Worm (Caenorhabditis elegans) whole organism, L3 larva: Measurements from ENCODE around the gene F49E12.8.

Source experiments
- aly-2 ChIP-seq: fragments of 150-350 bp; optimal IDR thresholded peaks from 2 replicates; lab custom pipeline; 2014; ENCODE audit warnings: missing biosample characterization, missing genetic modification characterization
- ceh-16 ChIP-seq: sonication (generic microtip); optimal IDR thresholded peaks from 2 replicates; lab custom pipeline; 2017; ENCODE audit warnings: missing biosample characterization, missing genetic modification characterization
- egl-5 ChIP-seq: fragments of 150-350 bp; optimal IDR thresholded peaks from 2 replicates; lab custom pipeline; 2017; ENCODE audit warnings: missing biosample characterization, missing genetic modification reagents, missing genetic modification characterization, inconsistent platforms
- elt-1 ChIP-seq: fragments of 150-350 bp; optimal IDR thresholded peaks from 2 replicates; lab custom pipeline; 2014; ENCODE audit warnings: missing biosample characterization, missing genetic modification characterization
- fos-1 ChIP-seq: fragments of 150-350 bp; optimal IDR thresholded peaks from 2 replicates; lab custom pipeline; 2014; ENCODE audit warnings: missing biosample characterization, missing genetic modification characterization
- nhr-11 ChIP-seq: fragments of 150-350 bp; optimal IDR thresholded peaks from 2 replicates; lab custom pipeline; 2014; ENCODE audit warnings: missing biosample characterization, missing genetic modification characterization
- tbx-2 ChIP-seq: sonication (generic microtip); optimal IDR thresholded peaks from 2 replicates; lab custom pipeline; 2016; ENCODE audit warnings: mild to moderate bottlenecking, missing genetic modification characterization, missing compliant biosample characterization
- unc-62 ChIP-seq: fragments of 150-350 bp; sonication (generic microtip); optimal IDR thresholded peaks from 4 replicates; lab custom pipeline; 2014; ENCODE audit warnings: missing biosample characterization, missing genetic modification reagents, missing genetic modification characterization
- ztf-11 ChIP-seq: fragments of 150-350 bp; optimal IDR thresholded peaks from 2 replicates; lab custom pipeline; 2014; ENCODE audit warnings: missing biosample characterization, missing genetic modification characterization
- ztf-4 ChIP-seq: fragments of 150-350 bp; optimal IDR thresholded peaks from 2 replicates; lab custom pipeline; 2014; ENCODE audit warnings: missing biosample characterization, missing genetic modification characterization

ce11 chrII:8435005-8435404, 40.9 kb upstream of the F49E12.8 start, which contains the start of gene acp-4:
- TF ChIP-seq unc-62 (no peak), egl-5 (tag; lab: Kevin White, UChicago) (no peak), ztf-11 (tag; lab: Kevin White, UChicago) (no peak), nhr-11 (tag; lab: Kevin White, UChicago) (no peak), tbx-2 (no peak), aly-2 (tag; lab: Kevin White, UChicago) (no peak), ztf-4 (tag; lab: Kevin White, UChicago) (no peak), elt-1 (tag; lab: Kevin White, UChicago) (no peak), fos-1 (tag; lab: Kevin White, UChicago) (no peak), ceh-16 (no peak)
